Fruit fly (Drosophila melanogaster) whole organism, embryonic: Measurements from ENCODE around the gene CG2712.

Experiments used
- ATbp ChIP-seq: fragments of 200-800 bp; sonication (Bioruptor generic); optimal IDR thresholded peaks from 2 replicates; lab custom pipeline; 2017; ENCODE audit warnings: missing biosample characterization, mild to moderate bottlenecking, missing genetic modification characterization, missing genetic modification reagents
- CG12659 ChIP-seq: fragments of 200-800 bp; sonication (Bioruptor generic); optimal IDR thresholded peaks from 3 replicates; lab custom pipeline; 2017; ENCODE audit warnings: mild to moderate bottlenecking, missing biosample characterization, missing genetic modification reagents, missing genetic modification characterization
- CG13296 ChIP-seq: fragments of 200-800 bp; sonication (Bioruptor generic); optimal IDR thresholded peaks from 3 replicates; lab custom pipeline; 2018; ENCODE audit warnings: missing biosample characterization, mild to moderate bottlenecking, missing genetic modification characterization
- CG13624 ChIP-seq: fragments of 200-800 bp; sonication (Bioruptor generic); optimal IDR thresholded peaks from 2 replicates; lab custom pipeline; 2016; ENCODE audit warnings: missing biosample characterization, missing genetic modification characterization
- CG1602 ChIP-seq: fragments of 200-800 bp; sonication (Bioruptor generic); optimal IDR thresholded peaks from 3 replicates; lab custom pipeline; 2016; ENCODE audit warnings: missing biosample characterization, missing genetic modification characterization
- CG17802 ChIP-seq: fragments of 200-800 bp; sonication (Bioruptor generic); optimal IDR thresholded peaks from 2 replicates; lab custom pipeline; 2018; ENCODE audit warnings: missing biosample characterization, mild to moderate bottlenecking, missing genetic modification characterization, moderate library complexity
- CG18476 ChIP-seq: fragments of 200-800 bp; sonication (Bioruptor generic); optimal IDR thresholded peaks from 2 replicates; lab custom pipeline; 2016; ENCODE audit warnings: missing biosample characterization, mild to moderate bottlenecking, missing genetic modification characterization
- CG2129 ChIP-seq: fragments of 200-800 bp; sonication (Bioruptor generic); IDR thresholded peaks from 2 replicates; pipeline ENCODE4 v1.3.6; 2022; ENCODE audit warnings: missing biosample characterization, missing genetic modification characterization; ENCODE audit not compliant: partially characterized antibody
- CG32772 ChIP-seq: fragments of 200-800 bp; sonication (Bioruptor generic); IDR thresholded peaks from 2 replicates; pipeline ENCODE4 v1.3.6; 2022; ENCODE audit warnings: missing biosample characterization, missing genetic modification characterization
- CG3847 ChIP-seq: fragments of 200-800 bp; sonication (Bioruptor generic); IDR thresholded peaks from 2 replicates; pipeline ENCODE4 v1.3.6; 2022; ENCODE audit warnings: missing biosample characterization, missing genetic modification characterization
- CG4328 ChIP-seq: fragments of 200-800 bp; sonication (Bioruptor generic); optimal IDR thresholded peaks from 3 replicates; lab custom pipeline; 2017; ENCODE audit warnings: missing biosample characterization, missing genetic modification reagents, missing genetic modification characterization
- CG4730 ChIP-seq: fragments of 200-800 bp; sonication (Bioruptor generic); IDR thresholded peaks from 2 replicates; pipeline ENCODE4 v1.3.6; 2022; ENCODE audit warnings: missing biosample characterization, missing genetic modification characterization
- CG4820 ChIP-seq: fragments of 200-800 bp; sonication (Bioruptor generic); optimal IDR thresholded peaks from 3 replicates; lab custom pipeline; 2016; ENCODE audit warnings: missing biosample characterization, missing genetic modification characterization
- CG4854 ChIP-seq: fragments of 200-800 bp; sonication (Bioruptor generic); optimal IDR thresholded peaks from 2 replicates; lab custom pipeline; 2016; ENCODE audit warnings: missing biosample characterization, missing genetic modification characterization, inconsistent platforms
- CG6254 ChIP-seq: fragments of 200-800 bp; sonication (Bioruptor generic); optimal IDR thresholded peaks from 3 replicates; lab custom pipeline; 2017; ENCODE audit warnings: mild to moderate bottlenecking, missing biosample characterization, missing genetic modification reagents, missing genetic modification characterization
- CG6654 ChIP-seq: fragments of 200-800 bp; sonication (Bioruptor generic); optimal IDR thresholded peaks from 2 replicates; lab custom pipeline; 2017; ENCODE audit warnings: missing biosample characterization, mild to moderate bottlenecking, missing genetic modification characterization
- CG6765 ChIP-seq: fragments of 200-800 bp; sonication (Bioruptor generic); optimal IDR thresholded peaks from 3 replicates; lab custom pipeline; 2017; ENCODE audit warnings: missing biosample characterization, mild to moderate bottlenecking, missing genetic modification characterization
- CG7372 ChIP-seq: fragments of 200-800 bp; sonication (Bioruptor generic); IDR thresholded peaks from 2 replicates; pipeline ENCODE4 v1.3.6; 2022; ENCODE audit warnings: missing biosample characterization, missing genetic modification characterization
- CG7786 ChIP-seq: fragments of 200-800 bp; sonication (Bioruptor generic); optimal IDR thresholded peaks from 2 replicates; lab custom pipeline; 2016; ENCODE audit warnings: missing biosample characterization, missing genetic modification characterization
- CG7987 ChIP-seq: fragments of 200-800 bp; sonication (Bioruptor generic); optimal IDR thresholded peaks from 2 replicates; lab custom pipeline; 2018; ENCODE audit warnings: missing biosample characterization, mild to moderate bottlenecking, missing genetic modification characterization, moderate library complexity
- CG8765 ChIP-seq: fragments of 200-800 bp; sonication (Bioruptor generic); IDR thresholded peaks from 2 replicates; pipeline ENCODE4 v1.3.6; 2022; ENCODE audit warnings: missing biosample characterization, missing genetic modification characterization
- CG9876 ChIP-seq: fragments of 200-800 bp; sonication (Bioruptor generic); optimal IDR thresholded peaks from 2 replicates; lab custom pipeline; 2016; ENCODE audit warnings: missing biosample characterization, missing genetic modification characterization
- Camta ChIP-seq: fragments of 200-800 bp; sonication (Bioruptor generic); optimal IDR thresholded peaks from 2 replicates; lab custom pipeline; 2016; ENCODE audit warnings: missing biosample characterization, missing genetic modification characterization
- Doc2 ChIP-seq: fragments of 200-800 bp; sonication (Bioruptor generic); IDR thresholded peaks from 2 replicates; pipeline ENCODE4 v1.3.6; 2022; ENCODE audit warnings: missing biosample characterization, missing genetic modification characterization
- Doc3 ChIP-seq: fragments of 200-800 bp; sonication (Bioruptor generic); IDR thresholded peaks from 3 replicates; pipeline ENCODE4 v1.3.6; 2022; ENCODE audit warnings: missing biosample characterization, missing genetic modification characterization; ENCODE audit not compliant: partially characterized antibody
- E2f1 ChIP-seq: fragments of 200-800 bp; sonication (Bioruptor generic); IDR thresholded peaks from 2 replicates; pipeline ENCODE4 v1.3.6; 2022; ENCODE audit warnings: missing biosample characterization, missing genetic modification characterization
- Elba2 ChIP-seq: fragments of 200-800 bp; sonication (Bioruptor generic); optimal IDR thresholded peaks from 3 replicates; lab custom pipeline; 2016; ENCODE audit warnings: missing biosample characterization, missing genetic modification characterization
- GATAe ChIP-seq: fragments of 200-800 bp; sonication (Bioruptor generic); conservative IDR thresholded peaks from 2 replicates; pipeline ENCODE4 v1.3.6; 2022; ENCODE audit warnings: missing biosample characterization, missing genetic modification characterization
- Gug ChIP-seq: fragments of 200-800 bp; sonication (Bioruptor generic); IDR thresholded peaks from 4 replicates; pipeline ENCODE4 v1.3.6; 2022; ENCODE audit warnings: missing biosample characterization, missing genetic modification characterization
- HHEX ChIP-seq: fragments of 200-800 bp; sonication (Bioruptor generic); optimal IDR thresholded peaks from 3 replicates; lab custom pipeline; 2017; ENCODE audit warnings: missing biosample characterization, mild to moderate bottlenecking, missing genetic modification characterization, missing genetic modification reagents
- Lim3 ChIP-seq: fragments of 200-800 bp; sonication (Bioruptor generic); IDR thresholded peaks from 2 replicates; pipeline ENCODE4 v1.3.6; 2022; ENCODE audit warnings: missing biosample characterization, missing genetic modification characterization
- MESR4 ChIP-seq: fragments of 200-800 bp; sonication (Bioruptor generic); optimal IDR thresholded peaks from 2 replicates; lab custom pipeline; 2018; ENCODE audit warnings: missing biosample characterization, mild to moderate bottlenecking, missing genetic modification characterization, moderate library complexity
- Meics ChIP-seq: fragments of 200-800 bp; sonication (Bioruptor generic); optimal IDR thresholded peaks from 2 replicates; lab custom pipeline; 2017; ENCODE audit warnings: missing biosample characterization, mild to moderate bottlenecking, missing genetic modification characterization
- Scr ChIP-seq: fragments of 200-800 bp; sonication (Bioruptor generic); IDR thresholded peaks from 2 replicates; pipeline ENCODE4 v1.3.6; 2022; ENCODE audit warnings: missing biosample characterization, missing genetic modification characterization; ENCODE audit not compliant: partially characterized antibody
- Usf ChIP-seq: fragments of 200-800 bp; sonication (Bioruptor generic); optimal IDR thresholded peaks from 2 replicates; lab custom pipeline; 2017; ENCODE audit warnings: missing genotype, missing biosample characterization, missing genetic modification characterization
- ap ChIP-seq: fragments of 200-800 bp; sonication (Bioruptor generic); IDR thresholded peaks from 2 replicates; pipeline ENCODE4 v1.3.6; 2022; ENCODE audit warnings: missing biosample characterization, missing genetic modification characterization
- chif ChIP-seq, 2 experiments: fragments of 200-800 bp; sonication (Bioruptor generic); optimal IDR thresholded peaks; 3 replicates each; lab custom pipeline; 2016; ENCODE audit warnings: missing biosample characterization in 2 of 2, missing genetic modification characterization in 2 of 2
- ci ChIP-seq: fragments of 200-800 bp; sonication (Bioruptor generic); IDR thresholded peaks from 3 replicates; pipeline ENCODE4 v1.3.6; 2022; ENCODE audit warnings: missing biosample characterization, missing genetic modification characterization
- dysf ChIP-seq: fragments of 200-800 bp; sonication (Bioruptor generic); IDR thresholded peaks from 3 replicates; pipeline ENCODE4 v1.3.6; 2022; ENCODE audit warnings: missing biosample characterization, missing genetic modification characterization
- ftz-f1 ChIP-seq: fragments of 200-800 bp; sonication (Bioruptor generic); optimal IDR thresholded peaks from 2 replicates; lab custom pipeline; 2016; ENCODE audit warnings: missing biosample characterization, missing genetic modification characterization
- gro ChIP-seq: fragments of 200-800 bp; sonication (Bioruptor generic); optimal IDR thresholded peaks from 2 replicates; lab custom pipeline; 2016; ENCODE audit warnings: missing biosample characterization, missing genetic modification characterization
- gsb ChIP-seq: fragments of 200-800 bp; sonication (Bioruptor generic); IDR thresholded peaks from 2 replicates; pipeline ENCODE4 v1.3.6; 2022; ENCODE audit warnings: missing biosample characterization, missing genetic modification characterization
- knrl ChIP-seq: fragments of 200-800 bp; sonication (Bioruptor generic); IDR thresholded peaks from 3 replicates; pipeline ENCODE4 v1.3.6; 2022; ENCODE audit warnings: missing biosample characterization, missing genetic modification characterization; ENCODE audit not compliant: partially characterized antibody
- lbe ChIP-seq: fragments of 200-800 bp; sonication (Bioruptor generic); optimal IDR thresholded peaks from 2 replicates; lab custom pipeline; 2016; ENCODE audit warnings: missing biosample characterization, mild to moderate bottlenecking, missing genetic modification characterization
- maf-S ChIP-seq: fragments of 200-800 bp; sonication (Bioruptor generic); optimal IDR thresholded peaks from 2 replicates; lab custom pipeline; 2016; ENCODE audit warnings: missing biosample characterization, missing genetic modification characterization
- pnt ChIP-seq: fragments of 200-800 bp; sonication (Bioruptor generic); optimal IDR thresholded peaks from 3 replicates; lab custom pipeline; 2016; ENCODE audit warnings: missing biosample characterization, missing genetic modification characterization
- pros ChIP-seq: fragments of 200-800 bp; sonication (Bioruptor generic); optimal IDR thresholded peaks from 3 replicates; lab custom pipeline; 2019; ENCODE audit warnings: missing biosample characterization, mild to moderate bottlenecking, missing genetic modification characterization, moderate library complexity
- rib ChIP-seq: fragments of 200-800 bp; sonication (Bioruptor generic); IDR thresholded peaks from 2 replicates; pipeline ENCODE4 v1.3.6; 2022; ENCODE audit warnings: missing biosample characterization, missing genetic modification characterization
- tgo ChIP-seq: fragments of 200-800 bp; sonication (Bioruptor generic); IDR thresholded peaks from 3 replicates; pipeline ENCODE4 v1.3.6; 2022; ENCODE audit warnings: missing biosample characterization, missing genetic modification characterization
- tna ChIP-seq: fragments of 200-800 bp; sonication (Bioruptor generic); IDR thresholded peaks from 2 replicates; pipeline ENCODE4 v1.3.6; 2022; ENCODE audit warnings: missing biosample characterization, missing genetic modification characterization; ENCODE audit not compliant: partially characterized antibody
- zf30C ChIP-seq: fragments of 200-800 bp; sonication (Bioruptor generic); optimal IDR thresholded peaks from 3 replicates; lab custom pipeline; 2018; ENCODE audit warnings: missing biosample characterization, mild to moderate bottlenecking, missing genetic modification characterization

The CG2712 gene

DNA sequence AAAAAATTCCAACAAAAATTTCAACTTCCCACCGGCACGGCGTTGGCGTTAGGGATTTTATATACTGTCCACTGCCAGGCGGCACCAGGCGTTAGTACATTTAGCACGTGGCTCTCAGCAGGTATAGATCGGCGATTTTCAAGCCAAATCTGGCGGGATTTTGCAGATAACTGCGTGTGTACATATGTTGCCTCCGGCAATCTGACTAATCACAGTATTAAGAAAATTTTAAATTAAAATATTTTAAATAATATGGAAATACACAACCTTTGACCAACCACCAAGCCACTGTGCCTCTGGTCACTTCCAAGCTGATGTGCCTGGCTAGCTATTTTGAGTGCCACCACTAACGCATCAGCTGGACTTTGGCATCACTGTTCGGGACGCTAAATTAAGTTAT, at the start of gene CG2712, which contains the start of gene ttm50 (continued):
- TF ChIP-seq CG6254 (GFP tag; lab: Kevin White, UChicago) (no peak), Camta (GFP tag; lab: Kevin White, UChicago) (no peak), rib (GFP tag; lab: Robert Waterston, UW) (no peak), CG7372 (GFP tag; lab: Robert Waterston, UW) (peak; percentile 40; the same call in 1 of the 2 replicates), CG2129 (no peak), CG1602 (peak; percentile 27), CG4820 (GFP tag; lab: Kevin White, UChicago) (peak; percentile 5), CG7786 (GFP tag; lab: Kevin White, UChicago) (no peak), CG17802 (tag; lab: Kevin White, UChicago) (no peak), Scr (GFP tag; lab: Robert Waterston, UW) (peak; percentile 42; the same call in 1 of the 2 replicates), pros (GFP tag; lab: Kevin White, UChicago) (no peak), E2f1 (GFP tag; lab: Robert Waterston, UW) (peak; percentile 33; the same call in 1 of the 2 replicates), Doc2 (0 out of 2 replicates have a peak, but pooled peaks have one; percentile 27), ftz-f1 (GFP tag; lab: Kevin White, UChicago) (no peak), CG12659 (GFP tag; lab: Kevin White, UChicago) (peak; percentile 76), CG9876 (no peak), gsb (GFP tag; lab: Robert Waterston, UW) (no peak; the same call in 1 of the 2 replicates), maf-S (GFP tag; lab: Kevin White, UChicago) (no peak), Gug (GFP tag; lab: Robert Waterston, UW) (peak; percentile 30; the same call in 1 of the 4 replicates), CG6654 (GFP tag; lab: Kevin White, UChicago) (no peak), dysf (peak; percentile 70; the same call in 2 of the 3 replicates), CG13624 (GFP tag; lab: Kevin White, UChicago) (no peak), ap (GFP tag; lab: Robert Waterston, UW) (no peak), CG4730 (GFP tag; lab: Robert Waterston, UW) (no peak), lbe (peak; percentile 13), CG32772 (no peak), CG18476 (GFP tag; lab: Kevin White, UChicago) (peak; percentile 35), MESR4 (GFP tag; lab: Kevin White, UChicago) (no peak), CG7987 (GFP tag; lab: Kevin White, UChicago) (no peak), knrl (peak; percentile 37; the same call in 1 of the 3 replicates), chif (GFP tag; optimal IDR thresholded peaks at IDR 0.05; lab: Kevin White, UChicago) (no peak), CG6765 (GFP tag; lab: Kevin White, UChicago) (no peak), zf30C (GFP tag; lab: Kevin White, UChicago) (no peak), ci (GFP tag; lab: Robert Waterston, UW) (no peak), CG13296 (no peak), Meics (GFP tag; lab: Kevin White, UChicago) (peak; percentile 68), ATbp (GFP tag; lab: Kevin White, UChicago) (no peak), Lim3 (GFP tag; lab: Robert Waterston, UW) (no peak), HHEX (GFP tag; lab: Kevin White, UChicago) (peak; percentile 22), gro (GFP tag; lab: Kevin White, UChicago) (no peak), CG4328 (GFP tag; lab: Kevin White, UChicago) (peak; percentile 31), Doc3 (GFP tag; lab: Robert Waterston, UW) (no peak), pnt (no peak), tgo (GFP tag; lab: Robert Waterston, UW) (peak; percentile 49; the same call in 1 of the 3 replicates), CG4854 (GFP tag; lab: Kevin White, UChicago) (no peak), GATAe (GFP tag; lab: Robert Waterston, UW) (no peak), CG8765 (GFP tag; lab: Robert Waterston, UW) (no peak), Elba2 (GFP tag; lab: Kevin White, UChicago) (no peak), Usf (GFP tag; lab: Kevin White, UChicago) (peak; percentile 47), CG3847 (peak; percentile 57), tna (GFP tag; lab: Robert Waterston, UW) (no peak)
